Worm (Caenorhabditis elegans) whole organism, young adult: ENCODE results near the gene T28D6.6.
A peak's percentile ranks its signal among the peaks of the same experiment; 100 is the strongest.

Source experiments
- C17E4.6 ChIP-seq: fragments of 200-800 bp; sonication (Bioruptor generic); IDR thresholded peaks from 2 replicates; pipeline ENCODE4 v1.3.6; 2022; ENCODE audit warnings: missing genetic modification reagents, missing genetic modification characterization, missing compliant biosample characterization
- D2030.7 ChIP-seq: fragments of 200-800 bp; sonication (Bioruptor generic); IDR thresholded peaks from 2 replicates; pipeline ENCODE4 v1.3.6; 2022; ENCODE audit warnings: missing genetic modification reagents, missing genetic modification characterization, missing compliant biosample characterization
- F23B12.7 ChIP-seq: sonication (generic microtip); optimal IDR thresholded peaks from 2 replicates; lab custom pipeline; 2017; ENCODE audit warnings: missing genetic modification characterization, mild to moderate bottlenecking, missing compliant biosample characterization, antibody characterized with exemption, moderate library complexity; ENCODE audit not compliant: insufficient read depth
- F37B4.10 ChIP-seq: fragments of 200-800 bp; sonication (Bioruptor generic); IDR thresholded peaks from 2 replicates; pipeline ENCODE4 v1.3.6; 2022; ENCODE audit warnings: missing genetic modification characterization, missing compliant biosample characterization
- F49E8.2 ChIP-seq: sonication (generic microtip); optimal IDR thresholded peaks from 3 replicates; lab custom pipeline; 2017; ENCODE audit warnings: missing genetic modification characterization, mild to moderate bottlenecking, missing compliant biosample characterization, antibody characterized with exemption, moderate library complexity; ENCODE audit not compliant: insufficient read depth
- F52B5.7 ChIP-seq: sonication (generic microtip); optimal IDR thresholded peaks from 2 replicates; lab custom pipeline; 2016; ENCODE audit warnings: mild to moderate bottlenecking, missing genetic modification characterization, missing compliant biosample characterization
- F57A8.1 ChIP-seq: fragments of 200-800 bp; sonication (Bioruptor generic); optimal IDR thresholded peaks from 2 replicates; lab custom pipeline; 2018; ENCODE audit warnings: mild to moderate bottlenecking, missing genetic modification characterization, moderate library complexity, missing compliant biosample characterization
- T26A5.8 ChIP-seq: sonication (generic microtip); optimal IDR thresholded peaks from 2 replicates; lab custom pipeline; 2016; ENCODE audit warnings: missing genetic modification characterization, missing compliant biosample characterization
- Y56A3A.18 ChIP-seq: fragments of 200-800 bp; sonication (Bioruptor generic); IDR thresholded peaks from 2 replicates; pipeline ENCODE4 v1.3.6; 2022; ENCODE audit warnings: missing genetic modification reagents, missing genetic modification characterization, missing compliant biosample characterization
- Y67H2A.10 ChIP-seq: fragments of 200-800 bp; sonication (Bioruptor generic); conservative IDR thresholded peaks from 2 replicates; pipeline ENCODE4 v1.3.6; 2022; ENCODE audit warnings: missing genetic modification reagents, missing genetic modification characterization, missing compliant biosample characterization
- athp-1 ChIP-seq: sonication (generic microtip); optimal IDR thresholded peaks from 2 replicates; lab custom pipeline; 2017; ENCODE audit warnings: mild to moderate bottlenecking, missing genetic modification characterization, missing compliant biosample characterization
- attf-5 ChIP-seq: fragments of 200-800 bp; sonication (Bioruptor generic); optimal IDR thresholded peaks from 2 replicates; lab custom pipeline; 2018; ENCODE audit warnings: mild to moderate bottlenecking, missing genetic modification characterization, missing compliant biosample characterization
- cebp-2 ChIP-seq: fragments of 200-800 bp; sonication (Bioruptor generic); IDR thresholded peaks from 2 replicates; pipeline ENCODE4 v1.3.6; 2022; ENCODE audit warnings: missing genetic modification characterization, missing compliant biosample characterization
- ceh-100 ChIP-seq: fragments of 200-800 bp; sonication (Bioruptor generic); IDR thresholded peaks from 2 replicates; pipeline ENCODE4 v1.3.6; 2022; ENCODE audit warnings: missing genetic modification reagents, missing genetic modification characterization, missing compliant biosample characterization
- ceh-40 ChIP-seq: fragments of 200-800 bp; sonication (Bioruptor generic); IDR thresholded peaks from 2 replicates; pipeline ENCODE4 v1.3.6; 2022; ENCODE audit warnings: missing genetic modification characterization, missing compliant biosample characterization
- chd-7 ChIP-seq: sonication (generic microtip); optimal IDR thresholded peaks from 2 replicates; lab custom pipeline; 2016; ENCODE audit warnings: mild to moderate bottlenecking, missing genetic modification characterization, moderate library complexity, missing compliant biosample characterization
- die-1 ChIP-seq: sonication (generic microtip); optimal IDR thresholded peaks from 2 replicates; lab custom pipeline; 2016; ENCODE audit warnings: missing genotype, mild to moderate bottlenecking, missing genetic modification characterization, missing compliant biosample characterization
- dpl-1 ChIP-seq: fragments of 150-350 bp; optimal IDR thresholded peaks from 2 replicates; lab custom pipeline; 2014; ENCODE audit warnings: missing biosample characterization, missing genetic modification reagents, missing genetic modification characterization
- efl-1 ChIP-seq: fragments of 150-350 bp; optimal IDR thresholded peaks from 2 replicates; lab custom pipeline; 2014; ENCODE audit warnings: missing biosample characterization, missing genetic modification reagents, missing genetic modification characterization
- egl-44 ChIP-seq: fragments of 200-800 bp; sonication (Bioruptor generic); IDR thresholded peaks from 2 replicates; pipeline ENCODE4 v1.3.6; 2022; ENCODE audit warnings: missing genetic modification reagents, missing genetic modification characterization, missing compliant biosample characterization
- egrh-3 ChIP-seq: fragments of 200-800 bp; sonication (Bioruptor generic); IDR thresholded peaks from 2 replicates; pipeline ENCODE4 v1.3.6; 2022; ENCODE audit warnings: missing genetic modification reagents, missing genetic modification characterization, missing compliant biosample characterization
- ekl-4 ChIP-seq: fragments of 200-800 bp; sonication (Bioruptor generic); IDR thresholded peaks from 2 replicates; pipeline ENCODE4 v1.3.6; 2022; ENCODE audit warnings: missing genetic modification reagents, missing genetic modification characterization, missing compliant biosample characterization
- fkh-3 ChIP-seq: sonication (generic microtip); optimal IDR thresholded peaks from 2 replicates; lab custom pipeline; 2016; ENCODE audit warnings: mild to moderate bottlenecking, missing genetic modification characterization, missing compliant biosample characterization
- gei-17 ChIP-seq: fragments of 200-800 bp; sonication (Bioruptor generic); optimal IDR thresholded peaks from 2 replicates; lab custom pipeline; 2018; ENCODE audit warnings: mild to moderate bottlenecking, missing genetic modification characterization, missing compliant biosample characterization
- hlh-26 ChIP-seq: fragments of 200-800 bp; sonication (Bioruptor generic); conservative IDR thresholded peaks from 2 replicates; pipeline ENCODE4 v1.3.6; 2022; ENCODE audit warnings: missing genetic modification reagents, missing genetic modification characterization, missing compliant biosample characterization
- hmg-20 ChIP-seq: fragments of 200-800 bp; sonication (Bioruptor generic); IDR thresholded peaks from 2 replicates; pipeline ENCODE4 v1.3.6; 2022; ENCODE audit warnings: missing genetic modification reagents, missing genetic modification characterization, missing compliant biosample characterization
- hrde-1 ChIP-seq: sonication (generic microtip); optimal IDR thresholded peaks from 2 replicates; lab custom pipeline; 2016; ENCODE audit warnings: missing genetic modification characterization, mild to moderate bottlenecking, missing compliant biosample characterization, moderate library complexity, missing genotype, missing genetic modification reagents, borderline replicate concordance
- lag-1 ChIP-seq: fragments of 200-800 bp; sonication (Bioruptor generic); IDR thresholded peaks from 2 replicates; pipeline ENCODE4 v1.3.6; 2022; ENCODE audit warnings: missing genetic modification reagents, missing genetic modification characterization, missing compliant biosample characterization
- let-607 ChIP-seq, 2 experiments: fragments of 200-800 bp in 1 of 2; sonication (Bioruptor generic) in 1 of 2; sonication (generic microtip) in 1 of 2; optimal IDR thresholded peaks; 2 replicates each; lab custom pipeline; 2016 to 2018; ENCODE audit warnings: mild to moderate bottlenecking in 2 of 2, missing compliant biosample characterization in 2 of 2, missing genetic modification characterization in 2 of 2, moderate library complexity in 2 of 2, missing genotype in 1 of 2
- lin-35 ChIP-seq, 3 experiments: fragments of 150-350 bp in 2 of 3; sonication (generic microtip) in 1 of 3; optimal IDR thresholded peaks; 2 replicates each; lab custom pipeline; 2014 to 2018; ENCODE audit warnings: missing biosample characterization in 3 of 3, missing genetic modification characterization in 3 of 3, missing genetic modification reagents in 3 of 3
- lin-54 ChIP-seq: fragments of 200-800 bp; sonication (Bioruptor generic); optimal IDR thresholded peaks from 2 replicates; lab custom pipeline; 2018; ENCODE audit warnings: mild to moderate bottlenecking, missing genetic modification characterization, missing compliant biosample characterization
- lsl-1 ChIP-seq: fragments of 200-800 bp; sonication (Bioruptor generic); optimal IDR thresholded peaks from 2 replicates; lab custom pipeline; 2018; ENCODE audit warnings: mild to moderate bottlenecking, missing genetic modification characterization, moderate library complexity, missing compliant biosample characterization
- lsy-27 ChIP-seq: sonication (generic microtip); optimal IDR thresholded peaks from 2 replicates; lab custom pipeline; 2017; ENCODE audit warnings: missing genetic modification characterization, mild to moderate bottlenecking, missing compliant biosample characterization, antibody characterized with exemption, missing genotype, borderline replicate concordance; ENCODE audit not compliant: insufficient read depth
- mcd-1 ChIP-seq: fragments of 200-800 bp; sonication (Bioruptor generic); IDR thresholded peaks from 2 replicates; pipeline ENCODE4 v1.3.6; 2022; ENCODE audit warnings: missing genetic modification reagents, missing genetic modification characterization, missing compliant biosample characterization
- mxl-1 ChIP-seq: sonication (generic microtip); optimal IDR thresholded peaks from 2 replicates; lab custom pipeline; 2016; ENCODE audit warnings: missing genetic modification characterization, missing compliant biosample characterization
- nfyb-1 ChIP-seq: fragments of 200-800 bp; sonication (Bioruptor generic); IDR thresholded peaks from 2 replicates; pipeline ENCODE4 v1.3.6; 2022; ENCODE audit warnings: missing genetic modification reagents, missing genetic modification characterization, missing compliant biosample characterization
- nhr-179 ChIP-seq: sonication (generic microtip); optimal IDR thresholded peaks from 2 replicates; lab custom pipeline; 2016; ENCODE audit warnings: mild to moderate bottlenecking, missing genetic modification characterization, missing compliant biosample characterization
- nhr-27 ChIP-seq: fragments of 200-800 bp; sonication (Bioruptor generic); optimal IDR thresholded peaks from 2 replicates; lab custom pipeline; 2018; ENCODE audit warnings: mild to moderate bottlenecking, missing genetic modification characterization, moderate library complexity, missing compliant biosample characterization
- snpc-3.4 ChIP-seq: sonication (generic microtip); optimal IDR thresholded peaks from 2 replicates; lab custom pipeline; 2017; ENCODE audit warnings: missing genetic modification characterization, mild to moderate bottlenecking, missing compliant biosample characterization, antibody characterized with exemption, moderate library complexity, missing genotype, missing genetic modification reagents
- sptf-2 ChIP-seq: fragments of 200-800 bp; sonication (Bioruptor generic); optimal IDR thresholded peaks from 2 replicates; lab custom pipeline; 2018; ENCODE audit warnings: mild to moderate bottlenecking, missing genetic modification characterization, missing compliant biosample characterization
- tbp1 ChIP-seq: fragments of 200-800 bp; sonication (Bioruptor generic); optimal IDR thresholded peaks from 2 replicates; lab custom pipeline; 2018; ENCODE audit warnings: mild to moderate bottlenecking, missing genetic modification characterization, missing compliant biosample characterization
- ztf-25 ChIP-seq: fragments of 200-800 bp; sonication (Bioruptor generic); IDR thresholded peaks from 2 replicates; pipeline ENCODE4 v1.3.6; 2022; ENCODE audit warnings: missing genetic modification reagents, missing genetic modification characterization, missing compliant biosample characterization

The T28D6.6 gene

DNA sequence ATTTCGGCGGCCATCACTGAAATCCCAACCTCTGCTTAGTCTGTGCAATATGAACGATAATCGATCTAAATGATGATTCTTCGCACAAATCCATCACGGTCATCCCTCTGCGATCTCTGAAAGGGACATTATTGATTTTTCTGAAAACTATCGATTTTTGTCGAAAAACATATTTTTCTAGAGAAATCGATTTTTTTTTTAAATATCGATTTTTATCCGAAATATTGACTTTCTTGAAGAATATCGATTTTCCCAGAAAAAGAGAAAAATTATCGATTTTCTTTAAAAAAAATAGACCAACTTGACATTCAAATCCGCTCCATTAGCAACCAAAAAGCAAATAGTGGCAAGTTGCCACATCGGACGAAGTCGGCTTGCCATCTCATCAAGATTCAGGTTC, 55.6 kb downstream of the T28D6.6 start:
- TF ChIP-seq ceh-40 (GFP tag; lab: Robert Waterston, UW) = no peak
- no peak for TF ChIP-seq egl-44 (GFP tag; lab: Robert Waterston, UW)
- TF ChIP-seq F23B12.7 = no peak
- TF ChIP-seq chd-7 (tag; lab: Kevin White, UChicago) = no peak
- TF ChIP-seq F49E8.2 (tag; lab: Kevin White, UChicago) = no peak
- TF ChIP-seq snpc-3.4 (tag; lab: Kevin White, UChicago) = no peak
- no peak for TF ChIP-seq hmg-20 (GFP tag; lab: Robert Waterston, UW)
- TF ChIP-seq athp-1 (tag; lab: Kevin White, UChicago) = no peak

- peak; percentile 83 for TF ChIP-seq lin-54 (GFP tag; lab: Kevin White, UChicago)
- TF ChIP-seq Y56A3A.18 (GFP tag; lab: Robert Waterston, UW) = no peak
- TF ChIP-seq cebp-2 (GFP tag; lab: Robert Waterston, UW) = no peak
- no peak for TF ChIP-seq egl-44 (GFP tag; lab: Robert Waterston, UW)
- TF ChIP-seq D2030.7 (GFP tag; lab: Robert Waterston, UW) = 0 out of 2 replicates have a peak, but pooled peaks have one; percentile 21
- peak; percentile 43 for TF ChIP-seq dpl-1 (GFP tag; lab: Kevin White, UChicago)
- TF ChIP-seq efl-1 (GFP tag; lab: Kevin White, UChicago) = peak; percentile 62
- TF ChIP-seq tbp1 = no peak
- TF ChIP-seq mcd-1 (GFP tag; lab: Robert Waterston, UW) = peak; percentile 45
- TF ChIP-seq nhr-27 (tag; lab: Kevin White, UChicago) = no peak
- no peak for TF ChIP-seq lsl-1
- no peak for TF ChIP-seq fkh-3
- TF ChIP-seq hrde-1 (tag; lab: Kevin White, UChicago) = no peak
- 0 out of 2 replicates have a peak, but pooled peaks have one; percentile 17 for TF ChIP-seq ceh-100 (GFP tag; lab: Robert Waterston, UW)
- TF ChIP-seq lin-35 (GFP tag; optimal IDR thresholded peaks at IDR 0.05; lab: Kevin White, UChicago) = peak in 1 of 3 experiments; percentile 44
- peak in 1 of 2 experiments; percentile 18 for TF ChIP-seq let-607 (tag; optimal IDR thresholded peaks at IDR 0.05; lab: Kevin White, UChicago)
- no peak for TF ChIP-seq F57A8.1
Measured at ce11 chrIII:11286069-11286468, 56.8 kb downstream of the T28D6.6 start.

DNA sequence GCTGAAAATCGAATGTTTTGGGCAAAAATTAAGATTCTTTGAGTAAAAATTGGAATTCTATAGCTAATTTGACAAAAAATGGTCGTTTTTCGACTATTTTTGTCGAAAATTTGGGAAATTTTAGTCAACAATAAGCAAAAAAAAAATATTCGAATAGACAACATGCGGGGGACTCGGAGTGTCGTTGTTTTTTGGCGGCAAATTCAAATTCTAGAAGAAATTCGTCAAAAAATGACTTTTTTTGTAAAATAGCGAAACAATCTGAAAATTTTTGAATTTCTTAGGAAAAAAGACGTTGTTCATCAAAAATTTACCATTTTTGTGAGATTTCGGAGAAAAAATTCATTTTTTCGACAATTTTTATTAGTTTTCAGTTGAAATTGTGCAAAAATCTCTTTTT, 59.3 kb downstream of the T28D6.6 start:
- no peak for TF ChIP-seq sptf-2 (GFP tag; lab: Kevin White, UChicago)
- TF ChIP-seq Y67H2A.10 = no peak
- TF ChIP-seq mxl-1 (tag; lab: Kevin White, UChicago) = no peak
- TF ChIP-seq lag-1 (GFP tag; lab: Robert Waterston, UW) = no peak
- no peak for TF ChIP-seq ztf-25 (GFP tag; lab: Robert Waterston, UW)
- TF ChIP-seq hlh-26 = no peak
- TF ChIP-seq egrh-3 (GFP tag; lab: Robert Waterston, UW) = no peak
- TF ChIP-seq, all 124 proteins: peak for 0

DNA sequence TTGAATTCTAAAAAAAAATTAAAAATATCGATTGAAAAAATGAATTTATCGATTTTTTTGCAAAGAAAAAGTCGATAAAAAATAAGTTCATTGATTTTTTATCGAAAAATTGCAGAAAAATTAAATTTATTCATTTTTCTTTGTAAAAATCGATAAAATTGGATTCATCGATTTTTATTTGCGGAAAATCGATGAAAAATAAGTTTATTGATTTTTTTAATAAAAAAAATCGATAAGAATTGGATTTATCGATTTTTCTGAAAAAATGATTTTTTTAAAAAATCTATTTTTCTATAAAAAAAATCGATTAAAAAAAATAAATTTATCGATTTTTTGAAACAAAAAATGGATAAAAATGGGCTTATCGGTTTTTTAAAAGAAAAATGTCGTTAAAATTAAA, 63.0 kb downstream of the T28D6.6 start:
- TF ChIP-seq lsy-27 (tag; lab: Kevin White, UChicago) (no peak), die-1 (tag; lab: Kevin White, UChicago) (no peak), F37B4.10 (GFP tag; lab: Robert Waterston, UW) (no peak), egl-44 (GFP tag; lab: Robert Waterston, UW) (no peak), T26A5.8 (tag; lab: Kevin White, UChicago) (no peak), ekl-4 (GFP tag; lab: Robert Waterston, UW) (no peak), cebp-2 (GFP tag; lab: Robert Waterston, UW) (no peak), F52B5.7 (tag; lab: Kevin White, UChicago) (no peak), C17E4.6 (GFP tag; lab: Robert Waterston, UW) (no peak), gei-17 (GFP tag; lab: Kevin White, UChicago) (no peak), nfyb-1 (GFP tag; lab: Robert Waterston, UW) (no peak), nhr-179 (tag; lab: Kevin White, UChicago) (no peak), attf-5 (GFP tag; lab: Kevin White, UChicago) (no peak)
